Fruit fly (Drosophila melanogaster) whole organism, embryonic: Measurements from ENCODE around the gene nst.

Experiments
- Bgb ChIP-seq: fragments of 200-800 bp; sonication (Bioruptor generic); IDR thresholded peaks from 2 replicates; pipeline ENCODE4 v1.3.6; 2022; ENCODE audit warnings: missing biosample characterization, missing genetic modification characterization; ENCODE audit not compliant: partially characterized antibody
- CG11093 ChIP-seq: fragments of 200-800 bp; sonication (Bioruptor generic); IDR thresholded peaks from 3 replicates; pipeline ENCODE4 v1.3.6; 2022; ENCODE audit warnings: missing biosample characterization, missing genetic modification characterization
- CG11560 ChIP-seq: fragments of 200-800 bp; sonication (Bioruptor generic); IDR thresholded peaks from 3 replicates; pipeline ENCODE4 v1.3.6; 2022; ENCODE audit warnings: missing biosample characterization, missing genetic modification characterization
- CG16813 ChIP-seq: fragments of 200-800 bp; sonication (Bioruptor generic); IDR thresholded peaks from 3 replicates; pipeline ENCODE4 v1.3.6; 2022; ENCODE audit warnings: missing biosample characterization, missing genetic modification characterization; ENCODE audit not compliant: partially characterized antibody
- CG2120 ChIP-seq: fragments of 200-800 bp; sonication (Bioruptor generic); optimal IDR thresholded peaks from 3 replicates; lab custom pipeline; 2016; ENCODE audit warnings: missing biosample characterization, missing genetic modification characterization
- CG30403 ChIP-seq: fragments of 200-800 bp; sonication (Bioruptor generic); optimal IDR thresholded peaks from 3 replicates; lab custom pipeline; 2016; ENCODE audit warnings: missing biosample characterization, missing genetic modification characterization
- CG30431 ChIP-seq: fragments of 200-800 bp; sonication (Bioruptor generic); optimal IDR thresholded peaks from 2 replicates; lab custom pipeline; 2017; ENCODE audit warnings: missing biosample characterization, missing genetic modification characterization
- CG31365 ChIP-seq: fragments of 200-800 bp; sonication (Bioruptor generic); optimal IDR thresholded peaks from 2 replicates; lab custom pipeline; 2018; ENCODE audit warnings: missing biosample characterization, mild to moderate bottlenecking, missing genetic modification characterization
- CG34376 ChIP-seq: fragments of 200-800 bp; sonication (Bioruptor generic); optimal IDR thresholded peaks from 2 replicates; lab custom pipeline; 2018; ENCODE audit warnings: missing biosample characterization, mild to moderate bottlenecking, missing genetic modification characterization
- CG4404 ChIP-seq: fragments of 200-800 bp; sonication (Bioruptor generic); IDR thresholded peaks from 2 replicates; pipeline ENCODE4 v1.3.6; 2022; ENCODE audit warnings: missing biosample characterization, missing genetic modification characterization
- CG6813 ChIP-seq: fragments of 200-800 bp; sonication (Bioruptor generic); optimal IDR thresholded peaks from 2 replicates; lab custom pipeline; 2017; ENCODE audit warnings: missing biosample characterization, missing genetic modification characterization, mild to moderate bottlenecking, moderate library complexity, missing genetic modification reagents
- CG7357 ChIP-seq: fragments of 200-800 bp; sonication (Bioruptor generic); IDR thresholded peaks from 3 replicates; pipeline ENCODE4 v1.3.6; 2022; ENCODE audit warnings: missing biosample characterization, missing genetic modification characterization
- CG8290 ChIP-seq, 3 experiments: fragments of 200-800 bp; sonication (Bioruptor generic); optimal IDR thresholded peaks; 2 replicates each; lab custom pipeline; 2016 to 2019; ENCODE audit warnings: missing biosample characterization in 3 of 3, missing genetic modification characterization in 3 of 3, mild to moderate bottlenecking in 2 of 3, moderate library complexity in 1 of 3
- CG8924 ChIP-seq: fragments of 200-800 bp; optimal IDR thresholded peaks from 3 replicates; lab custom pipeline; 2019; ENCODE audit warnings: missing biosample characterization, mild to moderate bottlenecking, missing genetic modification characterization, moderate library complexity
- CG9727 ChIP-seq: fragments of 200-800 bp; sonication (Bioruptor generic); optimal IDR thresholded peaks from 3 replicates; lab custom pipeline; 2017; ENCODE audit warnings: missing biosample characterization, mild to moderate bottlenecking, missing genetic modification characterization
- Camta ChIP-seq: fragments of 200-800 bp; sonication (Bioruptor generic); optimal IDR thresholded peaks from 2 replicates; lab custom pipeline; 2016; ENCODE audit warnings: missing biosample characterization, missing genetic modification characterization
- Drgx ChIP-seq: fragments of 200-800 bp; sonication (Bioruptor generic); IDR thresholded peaks from 2 replicates; pipeline ENCODE4 v1.3.6; 2022; ENCODE audit warnings: missing biosample characterization, missing genetic modification characterization
- E2f1 ChIP-seq: fragments of 200-800 bp; sonication (Bioruptor generic); IDR thresholded peaks from 2 replicates; pipeline ENCODE4 v1.3.6; 2022; ENCODE audit warnings: missing biosample characterization, missing genetic modification characterization
- Gsc ChIP-seq: fragments of 200-800 bp; sonication (Bioruptor generic); IDR thresholded peaks from 2 replicates; pipeline ENCODE4 v1.3.6; 2022; ENCODE audit warnings: missing biosample characterization, missing genetic modification characterization
- Hmx ChIP-seq: fragments of 200-800 bp; sonication (Bioruptor generic); optimal IDR thresholded peaks from 2 replicates; lab custom pipeline; 2016; ENCODE audit warnings: missing biosample characterization, missing genetic modification characterization
- Lpt ChIP-seq: fragments of >200 bp; optimal IDR thresholded peaks from 2 replicates; lab custom pipeline; 2018; ENCODE audit warnings: missing biosample characterization, missing genetic modification characterization
- Meics ChIP-seq: fragments of 200-800 bp; sonication (Bioruptor generic); optimal IDR thresholded peaks from 2 replicates; lab custom pipeline; 2017; ENCODE audit warnings: missing biosample characterization, mild to moderate bottlenecking, missing genetic modification characterization
- NC2β ChIP-seq: fragments of 200-800 bp; sonication (Bioruptor generic); optimal IDR thresholded peaks from 2 replicates; lab custom pipeline; 2016; ENCODE audit warnings: missing biosample characterization, missing genetic modification characterization
- Optix ChIP-seq: fragments of 200-800 bp; sonication (Bioruptor generic); IDR thresholded peaks from 3 replicates; pipeline ENCODE4 v1.3.6; 2022; ENCODE audit warnings: missing biosample characterization, missing genetic modification characterization
- Pdp1 ChIP-seq, 2 experiments: fragments of 200-800 bp; sonication (Bioruptor generic); optimal IDR thresholded peaks; 3 replicates each; lab custom pipeline; 2016; ENCODE audit warnings: missing biosample characterization in 2 of 2, missing genetic modification characterization in 2 of 2, mild to moderate bottlenecking in 1 of 2, moderate library complexity in 1 of 2
- Ptx1 ChIP-seq: fragments of 200-800 bp; sonication (Bioruptor generic); IDR thresholded peaks from 2 replicates; pipeline ENCODE4 v1.3.6; 2022; ENCODE audit warnings: missing biosample characterization, missing genetic modification characterization
- ap ChIP-seq: fragments of 200-800 bp; sonication (Bioruptor generic); IDR thresholded peaks from 2 replicates; pipeline ENCODE4 v1.3.6; 2022; ENCODE audit warnings: missing biosample characterization, missing genetic modification characterization
- az2 ChIP-seq: fragments of 200-800 bp; sonication (Bioruptor generic); optimal IDR thresholded peaks from 3 replicates; lab custom pipeline; 2016; ENCODE audit warnings: missing biosample characterization, missing genetic modification characterization
- bbx ChIP-seq: fragments of 200-800 bp; sonication (Bioruptor generic); IDR thresholded peaks from 2 replicates; pipeline ENCODE4 v1.3.6; 2022; ENCODE audit warnings: missing biosample characterization, missing genetic modification characterization; ENCODE audit not compliant: partially characterized antibody
- chif ChIP-seq, 2 experiments: fragments of 200-800 bp; sonication (Bioruptor generic); optimal IDR thresholded peaks; 3 replicates each; lab custom pipeline; 2016; ENCODE audit warnings: missing biosample characterization in 2 of 2, missing genetic modification characterization in 2 of 2
- ci ChIP-seq: fragments of 200-800 bp; sonication (Bioruptor generic); IDR thresholded peaks from 3 replicates; pipeline ENCODE4 v1.3.6; 2022; ENCODE audit warnings: missing biosample characterization, missing genetic modification characterization
- da ChIP-seq: fragments of 200-800 bp; sonication (Bioruptor generic); optimal IDR thresholded peaks from 2 replicates; lab custom pipeline; 2016; ENCODE audit warnings: missing biosample characterization, missing genetic modification characterization
- disco-r ChIP-seq: fragments of 200-800 bp; sonication (Bioruptor generic); optimal IDR thresholded peaks from 2 replicates; lab custom pipeline; 2016; ENCODE audit warnings: missing biosample characterization, missing genetic modification characterization
- dmrt11E ChIP-seq: fragments of 200-800 bp; sonication (Bioruptor generic); optimal IDR thresholded peaks from 3 replicates; lab custom pipeline; 2018; ENCODE audit warnings: missing biosample characterization, mild to moderate bottlenecking, missing genetic modification characterization, moderate library complexity
- eve ChIP-seq, 2 experiments: fragments of >200 bp; optimal IDR thresholded peaks; 2 replicates each; lab custom pipeline; 2017; ENCODE audit warnings: missing biosample characterization in 2 of 2, missing genetic modification characterization in 2 of 2
- gt ChIP-seq: fragments of 200-800 bp; sonication (Bioruptor generic); IDR thresholded peaks from 2 replicates; pipeline ENCODE4 v1.3.6; 2022; ENCODE audit warnings: missing biosample characterization, missing genetic modification characterization
- hbn ChIP-seq: fragments of 200-800 bp; sonication (Bioruptor generic); IDR thresholded peaks from 2 replicates; pipeline ENCODE4 v1.3.6; 2022; ENCODE audit warnings: missing biosample characterization, missing genetic modification characterization; ENCODE audit not compliant: partially characterized antibody
- her ChIP-seq: fragments of 200-800 bp; sonication (Bioruptor generic); optimal IDR thresholded peaks from 2 replicates; lab custom pipeline; 2016; ENCODE audit warnings: missing biosample characterization, missing genetic modification characterization
- insv ChIP-seq, 2 experiments: fragments of 200-800 bp; sonication (Bioruptor generic); optimal IDR thresholded peaks; 3 replicates each; lab custom pipeline; 2016 to 2018; ENCODE audit warnings: missing biosample characterization in 2 of 2, missing genetic modification characterization in 2 of 2
- kay ChIP-seq: fragments of 200-800 bp; sonication (Bioruptor generic); optimal IDR thresholded peaks from 2 replicates; lab custom pipeline; 2016; ENCODE audit warnings: missing biosample characterization, missing genetic modification characterization
- lilli ChIP-seq: fragments of 200-800 bp; sonication (Bioruptor generic); optimal IDR thresholded peaks from 3 replicates; lab custom pipeline; 2016; ENCODE audit warnings: missing biosample characterization, missing genetic modification characterization
- maf-S ChIP-seq: fragments of 200-800 bp; sonication (Bioruptor generic); optimal IDR thresholded peaks from 2 replicates; lab custom pipeline; 2016; ENCODE audit warnings: missing biosample characterization, missing genetic modification characterization
- mirr ChIP-seq: fragments of 200-800 bp; sonication (Bioruptor generic); optimal IDR thresholded peaks from 3 replicates; lab custom pipeline; 2018; ENCODE audit warnings: missing biosample characterization, mild to moderate bottlenecking, missing genetic modification characterization
- nmo ChIP-seq: fragments of 200-800 bp; sonication (Bioruptor generic); optimal IDR thresholded peaks from 2 replicates; lab custom pipeline; 2018; ENCODE audit warnings: missing biosample characterization, mild to moderate bottlenecking, missing genetic modification characterization, moderate library complexity
- prd ChIP-seq, 3 experiments: fragments of >200 bp in 2 of 3; fragments of 200-800 bp in 1 of 3; sonication (Bioruptor generic) in 1 of 3; optimal IDR thresholded peaks in 2 of 3; IDR thresholded peaks in 1 of 3; 2 replicates in 2 of 3; 3 replicates in 1 of 3; pipeline versions ENCODE4 v1.3.6 to Lab custom; 2017 to 2022; ENCODE audit warnings: missing biosample characterization in 1 of 3, missing genetic modification characterization in 1 of 3
- row ChIP-seq: fragments of 200-800 bp; sonication (Bioruptor generic); IDR thresholded peaks from 3 replicates; pipeline ENCODE4 v1.3.6; 2022; ENCODE audit warnings: missing biosample characterization, missing genetic modification characterization
- ssp ChIP-seq: fragments of 200-800 bp; sonication (Bioruptor generic); IDR thresholded peaks from 2 replicates; pipeline ENCODE4 v1.3.6; 2022; ENCODE audit warnings: missing biosample characterization, missing genetic modification characterization
- tio ChIP-seq: fragments of 200-800 bp; sonication (Bioruptor generic); optimal IDR thresholded peaks from 2 replicates; lab custom pipeline; 2017; ENCODE audit warnings: missing biosample characterization, missing genetic modification characterization, inconsistent platforms
- ttk ChIP-seq: fragments of 200-800 bp; sonication (Bioruptor generic); IDR thresholded peaks from 2 replicates; pipeline ENCODE4 v2.1.2; 2022; ENCODE audit warnings: missing biosample characterization, missing genetic modification characterization
- wek ChIP-seq: fragments of 200-800 bp; sonication (Bioruptor generic); optimal IDR thresholded peaks from 3 replicates; lab custom pipeline; 2018; ENCODE audit warnings: missing biosample characterization, mild to moderate bottlenecking, missing genetic modification characterization, moderate library complexity

Gene nst

dm6 chr3L:12526433-12527113, 3.4 kb downstream of the nst start, which contains the start of gene eIF2beta (continued):
- TF ChIP-seq hbn (GFP tag; lab: Robert Waterston, UW): 0 out of 2 replicates have a peak, but pooled peaks have one; percentile 23
- peak; percentile 55 for TF ChIP-seq CG9727
- peak; percentile 41 for TF ChIP-seq nmo (GFP tag; lab: Kevin White, UChicago)
- peak in 1 of 2 experiments; percentile 53 for TF ChIP-seq Pdp1 (GFP tag; optimal IDR thresholded peaks at IDR 0.05; lab: Kevin White, UChicago)
- TF ChIP-seq lilli: peak; percentile 14
- no peak for TF ChIP-seq gt
- TF ChIP-seq ttk (GFP tag; lab: Robert Waterston, UW): no peak
- TF ChIP-seq CG4404 (GFP tag; lab: Robert Waterston, UW): no peak
- peak; percentile 29 for TF ChIP-seq CG34376
- TF ChIP-seq CG2120 (GFP tag; lab: Kevin White, UChicago): peak; percentile 3
- no peak for TF ChIP-seq Lpt (GFP tag; lab: Kevin White, UChicago)
- TF ChIP-seq CG7357 (GFP tag; lab: Robert Waterston, UW): no peak
- TF ChIP-seq kay: no peak
- TF ChIP-seq Optix (GFP tag; lab: Robert Waterston, UW): no peak
- peak; percentile 42 for TF ChIP-seq CG31365 (tag; lab: Kevin White, UChicago)
- TF ChIP-seq eve (GFP tag; optimal IDR thresholded peaks at IDR 0.05; lab: Kevin White, UChicago): no peak
- TF ChIP-seq da: no peak
- no peak for TF ChIP-seq Drgx (GFP tag; lab: Robert Waterston, UW)
- peak; percentile 3 for TF ChIP-seq NC2β (GFP tag; lab: Kevin White, UChicago)
- no peak for TF ChIP-seq ssp (GFP tag; lab: Robert Waterston, UW)
- no peak for TF ChIP-seq CG8290 (GFP tag; optimal IDR thresholded peaks at IDR 0.05; lab: Kevin White, UChicago)
- peak in 1 of 2 experiments; percentile 42 for TF ChIP-seq CG8290 (tag; optimal IDR thresholded peaks at IDR 0.05; lab: Kevin White, UChicago)
- TF ChIP-seq az2 (GFP tag; lab: Kevin White, UChicago): peak; percentile 49
- TF ChIP-seq maf-S: no peak
- TF ChIP-seq prd (optimal IDR thresholded peaks at IDR 0.05; lab: Kevin White, UChicago): no peak
- TF ChIP-seq prd (GFP tag; IDR thresholded peaks at IDR 0.05; lab: Robert Waterston, UW): no peak
- no peak for TF ChIP-seq CG11560 (tag; lab: Robert Waterston, UW)
- TF ChIP-seq dmrt11E (tag; lab: Kevin White, UChicago): peak; percentile 15
- TF ChIP-seq CG6813 (GFP tag; lab: Kevin White, UChicago): peak; percentile 38
- no peak for TF ChIP-seq Ptx1 (GFP tag; lab: Robert Waterston, UW)
- TF ChIP-seq chif (GFP tag; optimal IDR thresholded peaks at IDR 0.05; lab: Kevin White, UChicago): peak; percentile 9 to 30
- no peak for TF ChIP-seq Gsc
- TF ChIP-seq CG30431 (GFP tag; lab: Kevin White, UChicago): no peak
- TF ChIP-seq her: no peak
- TF ChIP-seq mirr (GFP tag; lab: Kevin White, UChicago): peak; percentile 61
- TF ChIP-seq bbx (GFP tag; lab: Robert Waterston, UW): no peak
- peak in 1 of 2 experiments; percentile 26 for TF ChIP-seq insv (GFP tag; optimal IDR thresholded peaks at IDR 0.05; lab: Kevin White, UChicago)
- no peak for TF ChIP-seq Hmx
- no peak for TF ChIP-seq ap (GFP tag; lab: Robert Waterston, UW)
- peak; percentile 2 for TF ChIP-seq wek (GFP tag; lab: Kevin White, UChicago)
- no peak for TF ChIP-seq CG11093 (GFP tag; lab: Robert Waterston, UW)
- peak; percentile 37; the same call in 1 of the 2 replicates for TF ChIP-seq Bgb (GFP tag; lab: Robert Waterston, UW)
- peak; percentile 64 for TF ChIP-seq Meics (GFP tag; lab: Kevin White, UChicago)
- peak; percentile 57 for TF ChIP-seq CG8924 (tag; lab: Kevin White, UChicago)
- TF ChIP-seq Camta: peak; percentile 15
- TF ChIP-seq row (GFP tag; lab: Robert Waterston, UW): no peak
- TF ChIP-seq CG30403 (GFP tag; lab: Kevin White, UChicago): no peak
- TF ChIP-seq disco-r: no peak
- no peak for TF ChIP-seq CG16813
- no peak for TF ChIP-seq tio (GFP tag; lab: Kevin White, UChicago)
- TF ChIP-seq E2f1: no peak
- TF ChIP-seq ci: peak; percentile 72
